Worm (Caenorhabditis elegans) whole organism, early embryonic: ENCODE measurements around the gene T22B2.3.
A peak's percentile ranks its signal among the peaks of the same experiment; 100 is the strongest.

Experiments
- B0310.2 ChIP-seq: sonication (generic microtip); optimal IDR thresholded peaks from 2 replicates; lab custom pipeline; 2016; ENCODE audit warnings: mild to moderate bottlenecking, missing genetic modification characterization, missing compliant biosample characterization
- F13C5.2 ChIP-seq: sonication (generic microtip); optimal IDR thresholded peaks from 2 replicates; lab custom pipeline; 2017; ENCODE audit warnings: mild to moderate bottlenecking, missing genetic modification characterization, inconsistent platforms, missing compliant biosample characterization
- aly-1 ChIP-seq: sonication (generic microtip); optimal IDR thresholded peaks from 2 replicates; lab custom pipeline; 2016; ENCODE audit warnings: missing genetic modification characterization, missing compliant biosample characterization
- ama-1 ChIP-seq: fragments of 150-350 bp; optimal IDR thresholded peaks from 2 replicates; lab custom pipeline; 2014
- ceh-13 ChIP-seq: fragments of 200-800 bp; sonication (Bioruptor generic); optimal IDR thresholded peaks from 2 replicates; lab custom pipeline; 2018; ENCODE audit warnings: mild to moderate bottlenecking, missing genetic modification characterization, missing compliant biosample characterization
- ceh-36 ChIP-seq: sonication (generic microtip); optimal IDR thresholded peaks from 2 replicates; lab custom pipeline; 2016; ENCODE audit warnings: missing genetic modification characterization, inconsistent platforms, missing compliant biosample characterization
- ets-7 ChIP-seq: sonication (generic microtip); optimal IDR thresholded peaks from 2 replicates; lab custom pipeline; 2016; ENCODE audit warnings: missing genotype, missing genetic modification characterization, missing compliant biosample characterization
- flt-1 ChIP-seq: fragments of 200-800 bp; sonication (Bioruptor generic); IDR thresholded peaks from 2 replicates; pipeline ENCODE4 v1.3.6; 2022; ENCODE audit warnings: missing genetic modification characterization, missing compliant biosample characterization
- hmbx-1 ChIP-seq: sonication (generic microtip); optimal IDR thresholded peaks from 2 replicates; lab custom pipeline; 2016; ENCODE audit warnings: mild to moderate bottlenecking, missing genetic modification characterization, missing compliant biosample characterization
- hmg-4 ChIP-seq: fragments of 200-800 bp; sonication (Bioruptor generic); optimal IDR thresholded peaks from 2 replicates; lab custom pipeline; 2018; ENCODE audit warnings: mild to moderate bottlenecking, missing genetic modification characterization, missing compliant biosample characterization
- hnd-1 ChIP-seq: sonication (generic microtip); optimal IDR thresholded peaks from 2 replicates; lab custom pipeline; 2016; ENCODE audit warnings: missing genetic modification characterization, missing compliant biosample characterization
- pes-1 ChIP-seq: fragments of 200-800 bp; sonication (Bioruptor generic); IDR thresholded peaks from 2 replicates; pipeline ENCODE4 v1.3.6; 2022; ENCODE audit warnings: missing genetic modification reagents, missing genetic modification characterization, missing compliant biosample characterization
- scrt-1 ChIP-seq: fragments of 200-800 bp; sonication (Bioruptor generic); IDR thresholded peaks from 2 replicates; pipeline ENCODE4 v1.3.6; 2022; ENCODE audit warnings: missing genetic modification characterization, missing compliant biosample characterization
- sea-1 ChIP-seq: fragments of 200-800 bp; sonication (Bioruptor generic); conservative IDR thresholded peaks from 2 replicates; pipeline ENCODE4 v1.3.6; 2022; ENCODE audit warnings: missing genetic modification characterization, missing compliant biosample characterization
- tbx-11 ChIP-seq: fragments of 200-800 bp; sonication (Bioruptor generic); IDR thresholded peaks from 2 replicates; pipeline ENCODE4 v1.3.6; 2022; ENCODE audit warnings: missing genetic modification characterization, missing compliant biosample characterization
- tbx-37 ChIP-seq: fragments of 200-800 bp; sonication (Bioruptor generic); conservative IDR thresholded peaks from 2 replicates; pipeline ENCODE4 v1.3.6; 2022; ENCODE audit warnings: missing genetic modification reagents, missing genetic modification characterization, missing compliant biosample characterization
- tra-4 ChIP-seq: sonication (generic microtip); optimal IDR thresholded peaks from 2 replicates; lab custom pipeline; 2017; ENCODE audit warnings: missing genetic modification characterization, missing compliant biosample characterization

The T22B2.3 gene

DNA sequence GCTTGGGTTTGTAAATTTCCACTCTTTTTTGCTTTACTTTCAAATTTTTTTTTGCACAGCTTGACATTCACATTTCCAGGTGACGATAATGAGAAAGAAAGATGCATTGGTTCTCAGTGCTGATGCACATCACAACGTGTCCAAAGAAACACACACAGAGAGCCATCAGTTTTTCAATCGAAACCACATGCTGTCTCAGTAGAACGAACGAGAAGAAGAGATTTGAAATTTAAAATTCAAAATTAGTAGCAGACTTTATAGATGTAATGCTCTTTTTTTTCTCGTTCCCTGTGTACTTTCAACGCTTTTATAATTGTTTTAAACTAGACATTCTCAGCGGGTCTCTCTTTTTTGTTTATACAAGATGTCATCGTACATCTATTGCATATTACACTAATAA lies 20.4 kb downstream of the T22B2.3 start:
- TF ChIP-seq hmg-4 (GFP tag; lab: Kevin White, UChicago) (no peak), F13C5.2 (tag; lab: Kevin White, UChicago) (no peak), scrt-1 (no peak), hmbx-1 (tag; lab: Kevin White, UChicago) (no peak), tbx-37 (no peak), ceh-13 (GFP tag; lab: Kevin White, UChicago) (no peak), tbx-11 (GFP tag; lab: Robert Waterston, UW) (no peak), flt-1 (GFP tag; lab: Robert Waterston, UW) (no peak), pes-1 (GFP tag; lab: Robert Waterston, UW) (no peak), sea-1 (GFP tag; lab: Robert Waterston, UW) (no peak), ceh-36 (tag; lab: Kevin White, UChicago) (no peak), aly-1 (tag; lab: Kevin White, UChicago) (no peak), ets-7 (tag; lab: Kevin White, UChicago) (no peak), B0310.2 (tag; lab: Kevin White, UChicago) (no peak)

DNA sequence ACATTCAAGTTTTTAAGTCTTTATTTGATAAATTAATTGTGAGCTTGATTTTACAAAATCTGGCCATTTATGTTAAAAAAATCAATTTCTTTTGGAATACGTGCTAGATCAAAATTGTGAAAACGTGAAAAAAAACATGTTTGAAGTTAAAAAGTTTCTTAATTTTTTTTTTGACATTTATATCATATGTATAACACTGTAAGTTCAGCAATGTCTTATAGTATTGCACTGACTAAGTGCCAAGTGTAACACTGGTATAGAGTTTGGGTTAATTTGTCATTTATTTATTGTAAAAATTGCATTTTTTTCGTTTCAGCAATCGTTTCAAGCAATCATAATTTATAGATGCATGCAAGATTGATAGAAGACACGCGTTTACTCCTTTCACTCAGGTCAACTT lies 20.8 kb downstream of the T22B2.3 start:
- TF ChIP-seq hmg-4 (GFP tag; lab: Kevin White, UChicago) (no peak), tbx-37 (no peak), ama-1 (no peak), ceh-13 (GFP tag; lab: Kevin White, UChicago) (no peak), ets-7 (tag; lab: Kevin White, UChicago) (no peak), tra-4 (tag; lab: Kevin White, UChicago) (no peak), pes-1 (GFP tag; lab: Robert Waterston, UW) (no peak), F13C5.2 (tag; lab: Kevin White, UChicago) (no peak), aly-1 (tag; lab: Kevin White, UChicago) (no peak), B0310.2 (tag; lab: Kevin White, UChicago) (no peak), hmbx-1 (tag; lab: Kevin White, UChicago) (no peak), sea-1 (GFP tag; lab: Robert Waterston, UW) (no peak), hnd-1 (tag; lab: Kevin White, UChicago) (no peak), ceh-36 (tag; lab: Kevin White, UChicago) (no peak), flt-1 (GFP tag; lab: Robert Waterston, UW) (no peak), tbx-11 (GFP tag; lab: Robert Waterston, UW) (no peak), scrt-1 (no peak)

DNA sequence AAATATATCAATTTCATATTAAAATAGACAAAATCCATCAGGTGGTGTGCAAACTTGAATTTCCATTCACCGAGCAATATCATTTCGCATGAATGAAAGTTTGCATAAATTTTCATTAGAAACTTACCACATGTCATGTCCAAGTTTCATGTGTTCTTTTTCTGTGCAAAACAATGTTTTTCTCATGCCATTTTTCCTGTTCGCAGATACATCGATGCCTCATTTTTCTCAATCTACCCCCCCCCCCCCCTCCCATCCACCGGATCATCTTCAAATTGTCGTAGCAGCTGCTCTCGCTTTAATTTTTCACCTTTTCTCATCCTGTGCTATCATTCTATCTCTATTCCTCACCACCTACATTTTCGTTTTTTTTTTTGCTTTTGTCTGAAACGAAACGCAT lies 21.8 kb downstream of the T22B2.3 start, which contains the start of gene T19D2.3:
Gene T19D2.3 (plus strand): TSS at position 301 of the 400 bp plus-strand sequence.
- no peak for TF ChIP-seq scrt-1

DNA sequence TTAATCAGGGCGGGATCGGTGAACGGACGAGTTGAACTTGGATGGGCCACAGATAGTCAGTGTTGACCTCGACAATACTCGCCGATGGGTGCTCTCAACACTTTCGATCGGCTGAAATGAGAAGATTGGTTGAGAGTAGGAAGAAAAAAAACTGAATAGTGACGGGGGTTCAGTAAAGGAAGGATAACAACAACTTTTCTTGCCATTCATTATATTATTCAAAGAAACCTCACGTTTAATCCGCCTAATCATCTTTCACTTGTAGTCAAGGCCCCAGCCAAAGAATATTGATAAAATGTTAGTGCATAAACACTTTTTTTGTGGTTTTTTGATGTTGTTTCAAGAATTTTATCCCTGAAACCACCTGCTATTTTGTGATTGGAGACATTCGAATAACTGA lies 25.2 kb downstream of the T22B2.3 start, which contains the start of gene T19D2.13:
Gene T19D2.13 (minus strand): TSS at position 101 of the 400 bp plus-strand sequence.
- TF ChIP-seq sea-1 (GFP tag; lab: Robert Waterston, UW) (no peak), aly-1 (tag; lab: Kevin White, UChicago) (no peak), F13C5.2 (tag; lab: Kevin White, UChicago) (no peak), ama-1 (no peak), B0310.2 (tag; lab: Kevin White, UChicago) (no peak), tra-4 (tag; lab: Kevin White, UChicago) (no peak), scrt-1 (no peak), tbx-11 (GFP tag; lab: Robert Waterston, UW) (no peak), hmg-4 (GFP tag; lab: Kevin White, UChicago) (no peak), hnd-1 (tag; lab: Kevin White, UChicago) (no peak), hmbx-1 (tag; lab: Kevin White, UChicago) (no peak), ets-7 (tag; lab: Kevin White, UChicago) (no peak), ceh-36 (tag; lab: Kevin White, UChicago) (no peak)

DNA sequence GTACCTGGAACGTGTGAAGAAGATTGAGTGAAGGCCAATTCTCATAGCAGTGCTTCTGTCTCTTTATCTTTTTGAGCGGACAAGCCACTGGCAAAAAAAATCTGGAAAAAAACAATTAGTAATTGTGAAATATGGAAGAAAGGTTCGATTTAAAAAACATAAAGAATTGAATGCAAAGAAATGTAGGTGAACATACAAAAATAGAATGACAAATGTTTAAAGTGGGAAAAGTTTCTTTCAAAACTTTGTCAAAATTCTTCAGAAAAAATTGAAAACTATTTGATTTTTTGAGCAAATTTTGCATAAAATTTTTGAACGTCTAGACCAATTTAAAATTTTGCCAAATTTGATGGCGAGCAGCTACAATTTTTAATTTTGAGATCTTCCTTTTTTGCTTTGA lies 26.1 kb downstream of the T22B2.3 start, which contains the start of gene ptp-4A2:
Gene ptp-4A2 (minus strand): TSS at position 101 of the 400 bp plus-strand sequence.
- TF ChIP-seq ets-7 (tag; lab: Kevin White, UChicago): no peak

DNA sequence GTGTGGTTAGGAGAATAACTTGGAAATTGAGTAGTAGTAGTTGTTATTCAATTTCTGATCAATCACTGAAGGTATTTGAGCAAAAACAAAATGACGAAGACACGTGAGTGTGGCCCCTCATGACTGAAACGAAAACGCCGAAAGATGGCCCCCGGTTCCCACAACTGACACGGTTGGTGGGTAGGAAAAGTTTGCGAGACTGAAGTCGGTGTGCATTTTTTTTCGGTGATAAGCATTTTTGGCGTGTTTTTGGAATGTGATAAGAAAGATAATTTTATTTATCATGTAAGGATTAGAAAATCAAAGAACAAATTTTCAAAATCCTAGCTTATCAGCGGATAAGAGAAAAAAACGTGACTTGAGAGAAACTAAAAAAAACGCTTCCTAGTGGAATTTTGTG lies 27.0 kb downstream of the T22B2.3 start:
- TF ChIP-seq pes-1 (GFP tag; lab: Robert Waterston, UW) (no peak), hnd-1 (tag; lab: Kevin White, UChicago) (no peak)

DNA sequence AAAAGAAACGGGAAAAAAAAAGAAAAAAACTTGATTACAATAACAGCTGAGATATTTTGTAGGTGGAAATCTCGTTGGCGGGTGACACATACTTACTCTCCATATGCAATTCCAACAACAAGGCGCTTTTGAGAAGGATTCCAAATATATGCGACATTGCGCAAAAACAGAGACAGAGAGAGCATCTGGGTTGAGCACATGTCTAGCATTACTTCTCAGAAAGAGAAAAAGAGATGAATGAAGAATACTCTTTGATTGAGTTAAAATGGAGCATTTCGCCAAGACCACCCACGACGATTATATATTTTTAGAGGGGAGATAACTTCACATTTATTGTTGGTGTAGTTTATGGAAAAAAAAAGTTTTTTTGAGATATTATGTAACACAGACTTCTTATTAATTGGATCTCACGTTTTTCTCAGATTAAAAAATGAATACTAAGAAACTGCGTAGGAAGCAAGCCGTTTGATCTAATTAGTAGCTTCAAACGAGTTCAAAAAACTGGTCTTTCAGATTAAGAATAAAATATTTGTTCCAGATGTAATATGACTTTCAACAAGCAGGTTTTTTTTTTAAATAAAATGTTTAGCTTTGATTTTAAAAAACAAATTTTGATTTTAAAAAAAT lies 28.0 kb downstream of the T22B2.3 start:
- no peak for TF ChIP-seq tbx-37

DNA sequence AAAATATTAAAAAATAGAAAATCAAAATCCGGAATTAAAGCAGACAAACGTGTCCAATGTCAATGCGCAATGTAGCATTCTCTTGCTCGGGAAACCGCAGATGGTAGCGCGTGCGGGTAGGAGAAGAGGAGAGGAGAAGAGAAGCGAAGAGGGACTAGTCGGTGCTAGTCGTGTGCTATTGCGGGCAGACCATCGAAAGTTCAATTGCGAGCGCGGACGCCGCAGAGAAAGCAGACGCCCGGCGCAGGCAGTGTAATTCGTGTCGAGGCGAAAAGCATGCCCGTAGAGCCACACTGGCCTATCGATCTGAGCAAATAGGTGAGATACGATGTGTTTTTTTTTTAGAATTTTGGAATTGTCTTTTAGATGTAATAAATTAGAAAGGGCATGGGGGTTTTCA lies 28.6 kb downstream of the T22B2.3 start:
- TF ChIP-seq ceh-13 (GFP tag; lab: Kevin White, UChicago) (no peak), F13C5.2 (tag; lab: Kevin White, UChicago) (peak; percentile 5)

DNA sequence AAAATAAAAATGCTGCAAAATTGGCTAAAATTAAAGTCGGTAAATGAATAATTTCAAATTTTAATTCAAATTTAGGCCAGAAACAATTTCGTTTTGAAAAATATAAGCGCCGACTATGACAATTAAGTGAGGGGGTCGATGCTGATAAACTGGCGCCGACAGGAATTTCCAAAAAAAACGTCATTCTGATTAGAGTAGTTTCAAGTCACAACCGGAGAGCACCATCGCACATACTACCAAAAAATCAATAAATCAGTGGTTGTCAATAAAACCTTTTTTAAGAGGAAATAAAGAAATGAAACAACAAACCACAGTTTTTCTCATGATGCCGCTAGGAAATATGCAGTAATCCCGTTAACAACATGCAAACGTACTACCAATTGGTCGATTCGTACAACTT lies 31.9 kb downstream of the T22B2.3 start:
- TF ChIP-seq ceh-36 (tag; lab: Kevin White, UChicago): no peak
- no peak for TF ChIP-seq scrt-1
- TF ChIP-seq ceh-13 (GFP tag; lab: Kevin White, UChicago): no peak
- no peak for TF ChIP-seq F13C5.2 (tag; lab: Kevin White, UChicago)
- no peak for TF ChIP-seq sea-1 (GFP tag; lab: Robert Waterston, UW)
- no peak for TF ChIP-seq tbx-11 (GFP tag; lab: Robert Waterston, UW)
- no peak for TF ChIP-seq hmg-4 (GFP tag; lab: Kevin White, UChicago)
- TF ChIP-seq tra-4 (tag; lab: Kevin White, UChicago): no peak
- no peak for TF ChIP-seq B0310.2 (tag; lab: Kevin White, UChicago)
- no peak for TF ChIP-seq hmbx-1 (tag; lab: Kevin White, UChicago)
- TF ChIP-seq tbx-37: no peak
- no peak for TF ChIP-seq ets-7 (tag; lab: Kevin White, UChicago)
- TF ChIP-seq flt-1 (GFP tag; lab: Robert Waterston, UW): no peak
- no peak for TF ChIP-seq ama-1
- no peak for TF ChIP-seq hnd-1 (tag; lab: Kevin White, UChicago)
- TF ChIP-seq aly-1 (tag; lab: Kevin White, UChicago): no peak
- TF ChIP-seq pes-1 (GFP tag; lab: Robert Waterston, UW): no peak
